Worm (Caenorhabditis elegans) whole organism, L1 larva: ENCODE data around the gene T07A5.1.

ENCODE experiments used
- C04F5.9 ChIP-seq: sonication (generic microtip); optimal IDR thresholded peaks from 2 replicates; lab custom pipeline; 2016; ENCODE audit warnings: missing genetic modification characterization, missing compliant biosample characterization
- blmp-1 ChIP-seq: fragments of 150-350 bp; optimal IDR thresholded peaks from 2 replicates; lab custom pipeline; 2014; ENCODE audit warnings: missing biosample characterization, missing genetic modification characterization
- elt-3 ChIP-seq, 6 experiments: fragments of 150-350 bp in 1 of 6; sonication (generic microtip); optimal IDR thresholded peaks; 2 replicates each; lab custom pipeline; 2017 to 2018; ENCODE audit warnings: missing biosample characterization in 6 of 6, missing genetic modification characterization in 6 of 6, inconsistent platforms in 1 of 6

T07A5.1 gene

DNA sequence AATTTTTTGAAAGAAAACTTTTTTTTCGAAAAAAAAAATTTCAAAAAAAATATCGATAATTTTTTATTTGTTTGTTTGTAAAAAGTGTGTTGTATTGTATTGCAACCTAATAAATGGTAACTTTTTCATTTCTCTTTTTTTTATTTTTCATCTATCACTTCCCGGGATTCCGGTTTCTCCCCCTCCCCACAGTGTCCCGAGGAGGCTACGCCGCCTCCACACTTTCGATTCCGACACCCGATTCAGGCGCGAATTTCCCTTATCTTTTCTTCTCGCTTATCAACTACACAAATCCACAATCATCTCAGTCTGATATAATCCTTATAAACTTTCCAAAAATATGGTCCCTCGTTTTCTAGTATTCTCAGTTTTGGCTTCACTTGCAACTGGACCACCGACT, 51.4 kb downstream of the T07A5.1 start, which contains the start of gene R01H10.4:
TSS of gene R01H10.4 (plus strand) at position 236 of the 400 bp plus-strand sequence.
- peak in 1 of 6 experiments; percentile 57 for TF ChIP-seq elt-3 (tag; optimal IDR thresholded peaks at IDR 0.05; lab: Kevin White, UChicago)
- no peak for TF ChIP-seq C04F5.9
- TF ChIP-seq blmp-1 = peak; percentile 97
- TF ChIP-seq, all 84 proteins: peak for 2
